2 fruit fly cellular contexts compared by ENCODE assay signal in the genomic region with DNA sequence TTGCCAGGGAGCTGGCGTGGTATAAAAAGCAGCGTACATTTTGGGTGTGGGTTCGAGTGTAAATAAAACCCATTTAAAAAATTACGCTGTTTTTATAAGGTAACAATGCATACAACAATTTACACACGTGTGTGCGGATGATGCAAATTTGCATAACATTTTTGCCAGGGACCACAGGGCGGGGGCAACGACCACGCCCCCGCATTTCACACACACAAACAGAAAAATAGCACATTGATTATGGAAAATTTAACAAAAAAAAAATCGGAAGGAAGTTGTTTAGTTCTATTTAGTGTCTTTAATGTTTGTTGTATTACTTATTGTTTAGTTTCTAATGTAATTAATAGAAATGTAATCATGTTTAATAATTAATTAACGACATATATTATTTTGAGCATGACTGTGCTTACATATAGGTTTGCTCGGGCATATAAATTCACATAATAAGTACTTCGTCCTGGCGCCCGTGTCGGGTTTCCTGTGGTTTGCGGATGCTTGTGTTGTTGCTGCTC.
TF ChIP-seq lines count a peak whose summit lies in the region.

No protein-coding gene starts in this region.

TF ChIP-seq in whole organism, embryonic, 481 proteins besides CTCF, POLR2A, EP300 and RAD21 (continued from another document):
- TF ChIP-seq cad (GFP tag; optimal IDR thresholded peaks at IDR 0.05; lab: Kevin White, UChicago): no peak
- no peak for TF ChIP-seq hkb (optimal IDR thresholded peaks at IDR 0.05; lab: Kevin White, UChicago)
- peak; percentile 22; the same call in 1 of the 2 replicates for TF ChIP-seq hkb (GFP tag; IDR thresholded peaks at IDR 0.05; lab: Robert Waterston, UW)
- TF ChIP-seq esg (GFP tag; conservative IDR thresholded peaks at IDR 0.05; lab: Robert Waterston, UW): 0 out of 2 replicates have a peak, but pooled peaks have one; percentile 5
- peak; percentile 56 for TF ChIP-seq CG18599 (GFP tag; optimal IDR thresholded peaks at IDR 0.05; lab: Kevin White, UChicago)
- TF ChIP-seq Xrp1 (GFP tag; IDR thresholded peaks at IDR 0.05; lab: Robert Waterston, UW): 0 out of 2 replicates have a peak, but pooled peaks have one; percentile 26
- TF ChIP-seq CG4854 (GFP tag; optimal IDR thresholded peaks at IDR 0.05; lab: Kevin White, UChicago): no peak

TF ChIP-seq in whole organism, prepupa, 60 proteins besides CTCF, POLR2A, EP300 and RAD21 (continued from another document):
- TF ChIP-seq Hr39 (GFP tag; optimal IDR thresholded peaks at IDR 0.05; lab: Kevin White, UChicago) (no peak), CG6854 (GFP tag; optimal IDR thresholded peaks at IDR 0.05; lab: Kevin White, UChicago) (no peak), CG31627 (GFP tag; optimal IDR thresholded peaks at IDR 0.05; lab: Kevin White, UChicago) (no peak), CG8319 (GFP tag; optimal IDR thresholded peaks at IDR 0.05; lab: Kevin White, UChicago) (no peak), CG8119 (GFP tag; IDR thresholded peaks at IDR 0.05; lab: Robert Waterston, UW) (peak; percentile 63), OdsH (GFP tag; optimal IDR thresholded peaks at IDR 0.05; lab: Kevin White, UChicago) (peak; percentile 23), Lpt (GFP tag; optimal IDR thresholded peaks at IDR 0.05; lab: Kevin White, UChicago) (no peak), Ets21C (GFP tag; optimal IDR thresholded peaks at IDR 0.05; lab: Kevin White, UChicago) (no peak), Hr4 (GFP tag; optimal IDR thresholded peaks at IDR 0.05; lab: Kevin White, UChicago) (no peak), CG3919 (GFP tag; optimal IDR thresholded peaks at IDR 0.05; lab: Kevin White, UChicago) (peak; percentile 23), Gug (GFP tag; IDR thresholded peaks at IDR 0.05; lab: Robert Waterston, UW) (no peak), Blimp-1 (GFP tag; optimal IDR thresholded peaks at IDR 0.05; lab: Kevin White, UChicago) (no peak), CG16779 (tag; optimal IDR thresholded peaks at IDR 0.05; lab: Kevin White, UChicago) (no peak), Sox14 (GFP tag; optimal IDR thresholded peaks at IDR 0.05; lab: Kevin White, UChicago) (no peak), fkh (GFP tag; optimal IDR thresholded peaks at IDR 0.05; lab: Kevin White, UChicago) (no peak), dac (GFP tag; optimal IDR thresholded peaks at IDR 0.05; lab: Kevin White, UChicago) (no peak), esn (GFP tag; optimal IDR thresholded peaks at IDR 0.05; lab: Kevin White, UChicago) (peak; percentile 30), svp (GFP tag; lab: Kevin White, UChicago) (peak; percentile 26), dsx (GFP tag; optimal IDR thresholded peaks at IDR 0.05; lab: Kevin White, UChicago; ENCODE audit: poor library complexity, severe bottlenecking) (no peak), salr (GFP tag; optimal IDR thresholded peaks at IDR 0.05; lab: Kevin White, UChicago) (no peak), CG9139 (GFP tag; optimal IDR thresholded peaks at IDR 0.05; lab: Kevin White, UChicago) (no peak), CG4318 (GFP tag; optimal IDR thresholded peaks at IDR 0.05; lab: Kevin White, UChicago) (no peak), CG15336 (GFP tag; IDR thresholded peaks at IDR 0.05; lab: Robert Waterston, UW) (peak; percentile 40), Sox15 (GFP tag; optimal IDR thresholded peaks at IDR 0.05; lab: Kevin White, UChicago) (no peak), CG10631 (GFP tag; optimal IDR thresholded peaks at IDR 0.05; lab: Kevin White, UChicago) (peak; percentile 11), ss (GFP tag; optimal IDR thresholded peaks at IDR 0.05; lab: Kevin White, UChicago) (peak in 1 of 2 experiments; percentile 51), eg (GFP tag; IDR thresholded peaks at IDR 0.05; lab: Robert Waterston, UW) (peak; percentile 45; the same call in 1 of the 3 replicates), Eip78C (GFP tag; lab: Kevin White, UChicago) (peak; percentile 70), CG7368 (GFP tag; optimal IDR thresholded peaks at IDR 0.05; lab: Kevin White, UChicago) (no peak), Met (GFP tag; optimal IDR thresholded peaks at IDR 0.05; lab: Kevin White, UChicago) (peak; percentile 16), pdm3 (GFP tag; optimal IDR thresholded peaks at IDR 0.05; lab: Kevin White, UChicago) (no peak), vri (GFP tag; optimal IDR thresholded peaks at IDR 0.05; lab: Kevin White, UChicago) (no peak), spab (GFP tag; optimal IDR thresholded peaks at IDR 0.05; lab: Kevin White, UChicago) (peak; percentile 30), Hr38 (GFP tag; optimal IDR thresholded peaks at IDR 0.05; lab: Kevin White, UChicago) (no peak), CG11294 (GFP tag; IDR thresholded peaks at IDR 0.05; lab: Robert Waterston, UW) (no peak), CG34406 (GFP tag; optimal IDR thresholded peaks at IDR 0.05; lab: Kevin White, UChicago) (peak; percentile 28), Eip93F (GFP tag; optimal IDR thresholded peaks at IDR 0.05; lab: Kevin White, UChicago) (no peak), fd85E (GFP tag; optimal IDR thresholded peaks at IDR 0.05; lab: Kevin White, UChicago) (no peak), Eip75B (GFP tag; optimal IDR thresholded peaks at IDR 0.05; lab: Kevin White, UChicago) (no peak)
